Fruit fly (Drosophila melanogaster) whole organism, embryonic: ENCODE results near the gene lbl.

Source experiments
- Adf1 ChIP-seq: fragments of 200-800 bp; sonication (Bioruptor generic); IDR thresholded peaks from 2 replicates; pipeline ENCODE4 v1.3.6; 2022; ENCODE audit warnings: missing biosample characterization, missing genetic modification characterization
- BtbVII ChIP-seq: fragments of 200-800 bp; sonication (Bioruptor generic); optimal IDR thresholded peaks from 3 replicates; lab custom pipeline; 2017; ENCODE audit warnings: missing biosample characterization, mild to moderate bottlenecking, missing genetic modification characterization
- CG10209 ChIP-seq: fragments of 200-800 bp; sonication (Bioruptor generic); optimal IDR thresholded peaks from 3 replicates; lab custom pipeline; 2017; ENCODE audit warnings: missing biosample characterization, mild to moderate bottlenecking, missing genetic modification characterization, missing genetic modification reagents
- CG10321 ChIP-seq: fragments of 200-800 bp; sonication (Bioruptor generic); IDR thresholded peaks from 2 replicates; pipeline ENCODE4 v1.3.6; 2022; ENCODE audit warnings: missing biosample characterization, missing genetic modification characterization
- CG11695 ChIP-seq: fragments of 200-800 bp; sonication (Bioruptor generic); IDR thresholded peaks from 3 replicates; pipeline ENCODE4 v1.3.6; 2022; ENCODE audit warnings: missing biosample characterization, missing genetic modification characterization
- CG13624 ChIP-seq: fragments of 200-800 bp; sonication (Bioruptor generic); optimal IDR thresholded peaks from 2 replicates; lab custom pipeline; 2016; ENCODE audit warnings: missing biosample characterization, missing genetic modification characterization
- CG13775 ChIP-seq: fragments of 200-800 bp; sonication (Bioruptor generic); optimal IDR thresholded peaks from 3 replicates; lab custom pipeline; 2017; ENCODE audit warnings: missing biosample characterization, mild to moderate bottlenecking, missing genetic modification characterization
- CG15696 ChIP-seq: fragments of 200-800 bp; sonication (Bioruptor generic); optimal IDR thresholded peaks from 2 replicates; lab custom pipeline; 2019; ENCODE audit warnings: missing biosample characterization, mild to moderate bottlenecking, missing genetic modification characterization, moderate library complexity
- CG17359 ChIP-seq: fragments of 200-800 bp; sonication (Bioruptor generic); optimal IDR thresholded peaks from 3 replicates; lab custom pipeline; 2018; ENCODE audit warnings: missing biosample characterization, mild to moderate bottlenecking, missing genetic modification characterization, moderate library complexity
- CG17361 ChIP-seq: fragments of 200-800 bp; sonication (Bioruptor generic); IDR thresholded peaks from 3 replicates; pipeline ENCODE4 v1.3.6; 2022; ENCODE audit warnings: missing biosample characterization, missing genetic modification characterization
- CG17912 ChIP-seq: fragments of 200-800 bp; sonication (Bioruptor generic); optimal IDR thresholded peaks from 2 replicates; lab custom pipeline; 2018; ENCODE audit warnings: missing biosample characterization, mild to moderate bottlenecking, missing genetic modification characterization
- CG1832 ChIP-seq: fragments of 200-800 bp; sonication (Bioruptor generic); optimal IDR thresholded peaks from 2 replicates; lab custom pipeline; 2017; ENCODE audit warnings: missing biosample characterization, mild to moderate bottlenecking, missing genetic modification characterization, inconsistent platforms
- CG3065 ChIP-seq: fragments of 200-800 bp; sonication (Bioruptor generic); optimal IDR thresholded peaks from 2 replicates; lab custom pipeline; 2016; ENCODE audit warnings: missing biosample characterization, missing genetic modification characterization
- CG3163 ChIP-seq: fragments of 200-800 bp; sonication (Bioruptor generic); optimal IDR thresholded peaks from 3 replicates; lab custom pipeline; 2016; ENCODE audit warnings: missing biosample characterization, missing genetic modification characterization
- CG3995 ChIP-seq: fragments of 200-800 bp; sonication (Bioruptor generic); optimal IDR thresholded peaks from 3 replicates; lab custom pipeline; 2016; ENCODE audit warnings: missing biosample characterization, missing genetic modification characterization
- CG4730 ChIP-seq: fragments of 200-800 bp; sonication (Bioruptor generic); IDR thresholded peaks from 2 replicates; pipeline ENCODE4 v1.3.6; 2022; ENCODE audit warnings: missing biosample characterization, missing genetic modification characterization
- CG5245 ChIP-seq: fragments of 200-800 bp; sonication (Bioruptor generic); optimal IDR thresholded peaks from 3 replicates; lab custom pipeline; 2016; ENCODE audit warnings: missing biosample characterization, missing genetic modification characterization
- CG7745 ChIP-seq: fragments of 200-800 bp; sonication (Bioruptor generic); optimal IDR thresholded peaks from 2 replicates; lab custom pipeline; 2018; ENCODE audit warnings: missing biosample characterization, mild to moderate bottlenecking, missing genetic modification characterization, moderate library complexity
- CG8359 ChIP-seq: fragments of 200-800 bp; sonication (Bioruptor generic); optimal IDR thresholded peaks from 2 replicates; lab custom pipeline; 2017; ENCODE audit warnings: missing biosample characterization, mild to moderate bottlenecking, missing genetic modification characterization, borderline replicate concordance
- CG8478 ChIP-seq: fragments of >200 bp; optimal IDR thresholded peaks from 2 replicates; lab custom pipeline; 2018
- Camta ChIP-seq: fragments of 200-800 bp; sonication (Bioruptor generic); optimal IDR thresholded peaks from 2 replicates; lab custom pipeline; 2016; ENCODE audit warnings: missing biosample characterization, missing genetic modification characterization
- Deaf1 ChIP-seq: fragments of 200-800 bp; optimal IDR thresholded peaks from 3 replicates; lab custom pipeline; 2019; ENCODE audit warnings: missing biosample characterization, mild to moderate bottlenecking, missing genetic modification characterization, moderate library complexity
- Dll ChIP-seq: fragments of 200-800 bp; sonication (Bioruptor generic); IDR thresholded peaks from 4 replicates; pipeline ENCODE4 v1.3.6; 2022; ENCODE audit warnings: missing biosample characterization, missing genetic modification characterization; ENCODE audit not compliant: partially characterized antibody
- HmgD ChIP-seq: fragments of 200-800 bp; sonication (Bioruptor generic); optimal IDR thresholded peaks from 3 replicates; lab custom pipeline; 2016; ENCODE audit warnings: missing biosample characterization, missing genetic modification characterization
- Nf-YB ChIP-seq: fragments of 200-800 bp; sonication (Bioruptor generic); optimal IDR thresholded peaks from 3 replicates; lab custom pipeline; 2019; ENCODE audit warnings: missing biosample characterization, mild to moderate bottlenecking, missing genetic modification characterization, moderate library complexity
- Nf-YC ChIP-seq: fragments of 200-800 bp; optimal IDR thresholded peaks from 3 replicates; lab custom pipeline; 2019; ENCODE audit warnings: missing biosample characterization, mild to moderate bottlenecking, missing genetic modification characterization, moderate library complexity
- Pdp1 ChIP-seq, 2 experiments: fragments of 200-800 bp; sonication (Bioruptor generic); optimal IDR thresholded peaks; 3 replicates each; lab custom pipeline; 2016; ENCODE audit warnings: missing biosample characterization in 2 of 2, missing genetic modification characterization in 2 of 2, mild to moderate bottlenecking in 1 of 2, moderate library complexity in 1 of 2
- Sox102F ChIP-seq: fragments of 200-800 bp; sonication (Bioruptor generic); optimal IDR thresholded peaks from 2 replicates; lab custom pipeline; 2018; ENCODE audit warnings: missing biosample characterization, mild to moderate bottlenecking, missing genetic modification characterization, moderate library complexity
- TFAM ChIP-seq: fragments of 200-800 bp; sonication (Bioruptor generic); optimal IDR thresholded peaks from 2 replicates; lab custom pipeline; 2017; ENCODE audit warnings: missing biosample characterization, missing genetic modification characterization, inconsistent platforms
- Trl ChIP-seq, 3 experiments: fragments of >200 bp in 2 of 3; fragments of 200-800 bp in 1 of 3; sonication (Bioruptor generic) in 1 of 3; optimal IDR thresholded peaks; 2 replicates in 1 of 3; 3 replicates in 2 of 3; lab custom pipeline; 2016 to 2017; ENCODE audit warnings: missing biosample characterization in 1 of 3, missing genetic modification characterization in 1 of 3
- Xrp1 ChIP-seq: fragments of 200-800 bp; sonication (Bioruptor generic); IDR thresholded peaks from 2 replicates; pipeline ENCODE4 v1.3.6; 2022; ENCODE audit warnings: missing biosample characterization, missing genetic modification characterization
- abd-A ChIP-seq: fragments of 200-800 bp; sonication (Bioruptor generic); optimal IDR thresholded peaks from 3 replicates; lab custom pipeline; 2019; ENCODE audit warnings: missing biosample characterization, mild to moderate bottlenecking, missing genetic modification characterization, moderate library complexity
- bbx ChIP-seq: fragments of 200-800 bp; sonication (Bioruptor generic); IDR thresholded peaks from 2 replicates; pipeline ENCODE4 v1.3.6; 2022; ENCODE audit warnings: missing biosample characterization, missing genetic modification characterization; ENCODE audit not compliant: partially characterized antibody
- cato ChIP-seq: fragments of 200-800 bp; sonication (Bioruptor generic); optimal IDR thresholded peaks from 2 replicates; lab custom pipeline; 2016; ENCODE audit warnings: missing biosample characterization, missing genetic modification characterization, borderline replicate concordance
- cg ChIP-seq: fragments of 200-800 bp; sonication (Bioruptor generic); optimal IDR thresholded peaks from 3 replicates; lab custom pipeline; 2019; ENCODE audit warnings: missing biosample characterization, mild to moderate bottlenecking, missing genetic modification characterization, moderate library complexity
- ewg ChIP-seq: fragments of 200-800 bp; sonication (Bioruptor generic); optimal IDR thresholded peaks from 3 replicates; lab custom pipeline; 2017; ENCODE audit warnings: mild to moderate bottlenecking, missing biosample characterization, missing genetic modification reagents, missing genetic modification characterization
- hb ChIP-seq: fragments of 200-800 bp; sonication (Bioruptor generic); IDR thresholded peaks from 3 replicates; pipeline ENCODE4 v1.3.6; 2022; ENCODE audit warnings: missing biosample characterization, missing genetic modification characterization; ENCODE audit not compliant: partially characterized antibody
- her ChIP-seq: fragments of 200-800 bp; sonication (Bioruptor generic); optimal IDR thresholded peaks from 2 replicates; lab custom pipeline; 2016; ENCODE audit warnings: missing biosample characterization, missing genetic modification characterization
- hth ChIP-seq: fragments of >200 bp; optimal IDR thresholded peaks from 2 replicates; lab custom pipeline; 2017; ENCODE audit warnings: inconsistent platforms
- mld ChIP-seq: fragments of 200-800 bp; sonication (Bioruptor generic); IDR thresholded peaks from 3 replicates; pipeline ENCODE4 v1.3.6; 2022; ENCODE audit warnings: missing biosample characterization, missing genetic modification characterization; ENCODE audit not compliant: partially characterized antibody
- otp ChIP-seq: fragments of 200-800 bp; sonication (Bioruptor generic); IDR thresholded peaks from 3 replicates; pipeline ENCODE4, ENCODE4 v1.3.6; 2022; ENCODE audit warnings: missing biosample characterization, missing genetic modification characterization
- salm ChIP-seq: fragments of 200-800 bp; sonication (Bioruptor generic); optimal IDR thresholded peaks from 2 replicates; lab custom pipeline; 2018; ENCODE audit warnings: missing biosample characterization, mild to moderate bottlenecking, missing genetic modification characterization
- slbo ChIP-seq: fragments of 200-800 bp; sonication (Bioruptor generic); IDR thresholded peaks from 2 replicates; pipeline ENCODE4 v1.3.6; 2022; ENCODE audit warnings: missing biosample characterization, missing genetic modification characterization
- sna ChIP-seq: fragments of 200-800 bp; sonication (Bioruptor generic); IDR thresholded peaks from 2 replicates; pipeline ENCODE4 v1.3.6; 2022; ENCODE audit warnings: missing biosample characterization, missing genetic modification characterization; ENCODE audit not compliant: partially characterized antibody
- tx ChIP-seq: fragments of 200-800 bp; sonication (Bioruptor generic); optimal IDR thresholded peaks from 2 replicates; lab custom pipeline; 2016; ENCODE audit warnings: missing biosample characterization, missing genetic modification characterization
- vvl ChIP-seq: fragments of 200-800 bp; sonication (Bioruptor generic); IDR thresholded peaks from 2 replicates; pipeline ENCODE4 v1.3.6; 2022; ENCODE audit warnings: missing biosample characterization, missing genetic modification characterization
- z ChIP-seq: fragments of 200-800 bp; sonication (Bioruptor generic); IDR thresholded peaks from 3 replicates; pipeline ENCODE4 v1.3.6; 2022; ENCODE audit warnings: missing biosample characterization, missing genetic modification characterization
- zen ChIP-seq: fragments of 200-800 bp; sonication (Bioruptor generic); optimal IDR thresholded peaks from 3 replicates; lab custom pipeline; 2018; ENCODE audit warnings: missing biosample characterization, mild to moderate bottlenecking, missing genetic modification characterization, moderate library complexity

lbl gene

DNA sequence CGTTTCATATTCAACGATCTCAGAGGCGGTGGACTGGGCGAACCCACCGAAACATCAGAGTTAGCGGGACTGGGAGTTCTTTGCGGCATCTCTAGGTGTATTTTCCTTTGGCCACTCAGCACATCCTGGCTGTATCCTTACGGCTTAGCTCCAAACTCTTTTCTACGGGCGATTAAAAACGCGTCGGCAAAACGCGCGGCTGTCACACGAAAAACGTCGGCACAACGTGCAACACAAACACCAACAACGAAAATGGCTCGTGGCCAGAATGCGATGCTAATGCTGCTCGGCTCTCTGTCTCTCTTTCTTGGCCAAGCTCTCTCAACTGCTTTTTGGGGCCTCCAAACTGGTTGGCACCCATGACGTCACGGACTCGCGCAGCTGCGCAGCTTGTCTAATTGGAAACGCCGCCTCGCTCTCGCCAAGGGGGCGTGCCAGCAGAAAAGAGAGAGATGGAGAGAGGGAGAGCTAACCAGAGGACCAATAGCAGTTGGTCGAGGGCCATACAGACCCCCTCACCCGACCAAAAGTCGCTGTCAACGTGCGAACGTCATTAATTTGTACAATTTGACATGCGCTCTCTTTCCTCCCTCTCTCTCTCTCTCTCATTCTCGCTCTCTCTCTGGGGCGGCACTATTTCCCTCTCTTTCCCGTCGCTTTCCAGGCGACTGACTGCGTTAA is at the start of gene lbl:
TSS of gene lbl (minus strand) at position 255 of the 681 bp plus-strand sequence.
- TF ChIP-seq CG13775 (GFP tag; lab: Kevin White, UChicago), result no peak
- peak; percentile 30; the same call in 1 of the 3 replicates for TF ChIP-seq z (GFP tag; lab: Robert Waterston, UW)
- peak; percentile 18 for TF ChIP-seq CG3065 (GFP tag; lab: Kevin White, UChicago)
- TF ChIP-seq Nf-YC, result peak; percentile 99
- TF ChIP-seq vvl (GFP tag; lab: Robert Waterston, UW), result peak; percentile 75; the same call in 1 of the 2 replicates
- TF ChIP-seq CG10321 (GFP tag; lab: Robert Waterston, UW), result peak; percentile 91
- TF ChIP-seq CG17912 (GFP tag; lab: Kevin White, UChicago), result no peak
- TF ChIP-seq CG10209 (GFP tag; lab: Kevin White, UChicago), result no peak
- TF ChIP-seq CG17361 (GFP tag; lab: Robert Waterston, UW), result no peak
- TF ChIP-seq otp, result peak; percentile 62; the same call in 2 of the 3 replicates
- TF ChIP-seq CG17359, result no peak
- TF ChIP-seq tx, result no peak
- TF ChIP-seq CG8359 (GFP tag; lab: Kevin White, UChicago), result peak; percentile 98
- peak; percentile 76 for TF ChIP-seq BtbVII
- TF ChIP-seq Dll, result peak; percentile 68; the same call in 2 of the 4 replicates
- TF ChIP-seq HmgD, result no peak
- TF ChIP-seq Nf-YB (GFP tag; lab: Kevin White, UChicago), result peak; percentile 99
- TF ChIP-seq slbo (GFP tag; lab: Robert Waterston, UW), result 0 out of 2 replicates have a peak, but pooled peaks have one; percentile 11
- no peak for TF ChIP-seq Camta (GFP tag; lab: Kevin White, UChicago)
- TF ChIP-seq Deaf1 (tag; lab: Kevin White, UChicago), result peak; percentile 70
- TF ChIP-seq CG3995 (GFP tag; lab: Kevin White, UChicago), result no peak
- no peak for TF ChIP-seq cato (GFP tag; lab: Kevin White, UChicago)
- TF ChIP-seq TFAM (GFP tag; lab: Kevin White, UChicago), result no peak
- no peak for TF ChIP-seq CG15696 (tag; lab: Kevin White, UChicago)
- TF ChIP-seq mld (GFP tag; lab: Robert Waterston, UW), result no peak; the same call in 2 of the 3 replicates
- TF ChIP-seq bbx (GFP tag; lab: Robert Waterston, UW), result peak; percentile 46; the same call in 1 of the 2 replicates
- TF ChIP-seq CG11695, result 0 out of 3 replicates have a peak, but pooled peaks have one; percentile 9
- TF ChIP-seq sna (GFP tag; lab: Robert Waterston, UW), result peak; percentile 66
- TF ChIP-seq abd-A (tag; lab: Kevin White, UChicago), result peak; percentile 85
- TF ChIP-seq Xrp1 (GFP tag; lab: Robert Waterston, UW), result no peak
- TF ChIP-seq Sox102F, result no peak
- TF ChIP-seq CG7745, result peak; percentile 44
- TF ChIP-seq cg, result peak; percentile 28
- peak; percentile 93 to 98 for TF ChIP-seq Trl (optimal IDR thresholded peaks at IDR 0.05; lab: Kevin White, UChicago)
- TF ChIP-seq Trl (GFP tag; optimal IDR thresholded peaks at IDR 0.05; lab: Kevin White, UChicago), result peak; percentile 47
- peak in 1 of 2 experiments; percentile 26 for TF ChIP-seq Pdp1 (GFP tag; optimal IDR thresholded peaks at IDR 0.05; lab: Kevin White, UChicago)
- no peak for TF ChIP-seq CG4730 (GFP tag; lab: Robert Waterston, UW)
- TF ChIP-seq her (GFP tag; lab: Kevin White, UChicago), result no peak
- TF ChIP-seq salm (tag; lab: Kevin White, UChicago), result no peak
- TF ChIP-seq CG8478, result peak; percentile 92
- peak; percentile 6 for TF ChIP-seq zen (tag; lab: Kevin White, UChicago)
- TF ChIP-seq ewg (GFP tag; lab: Kevin White, UChicago), result peak; percentile 97
- peak; percentile 85 for TF ChIP-seq Adf1 (GFP tag; lab: Robert Waterston, UW)
- TF ChIP-seq CG13624, result peak; percentile 84
- TF ChIP-seq CG5245, result no peak
- no peak for TF ChIP-seq CG3163 (GFP tag; lab: Kevin White, UChicago)
- peak; percentile 94 for TF ChIP-seq CG1832 (GFP tag; lab: Kevin White, UChicago)
- TF ChIP-seq hb (GFP tag; lab: Robert Waterston, UW), result no peak
- TF ChIP-seq hth (lab: Kevin White, UChicago), result peak; percentile 37
